Worm (Caenorhabditis elegans): Measurements from ENCODE around the gene F46C5.1.

The F46C5.1 gene

DNA sequence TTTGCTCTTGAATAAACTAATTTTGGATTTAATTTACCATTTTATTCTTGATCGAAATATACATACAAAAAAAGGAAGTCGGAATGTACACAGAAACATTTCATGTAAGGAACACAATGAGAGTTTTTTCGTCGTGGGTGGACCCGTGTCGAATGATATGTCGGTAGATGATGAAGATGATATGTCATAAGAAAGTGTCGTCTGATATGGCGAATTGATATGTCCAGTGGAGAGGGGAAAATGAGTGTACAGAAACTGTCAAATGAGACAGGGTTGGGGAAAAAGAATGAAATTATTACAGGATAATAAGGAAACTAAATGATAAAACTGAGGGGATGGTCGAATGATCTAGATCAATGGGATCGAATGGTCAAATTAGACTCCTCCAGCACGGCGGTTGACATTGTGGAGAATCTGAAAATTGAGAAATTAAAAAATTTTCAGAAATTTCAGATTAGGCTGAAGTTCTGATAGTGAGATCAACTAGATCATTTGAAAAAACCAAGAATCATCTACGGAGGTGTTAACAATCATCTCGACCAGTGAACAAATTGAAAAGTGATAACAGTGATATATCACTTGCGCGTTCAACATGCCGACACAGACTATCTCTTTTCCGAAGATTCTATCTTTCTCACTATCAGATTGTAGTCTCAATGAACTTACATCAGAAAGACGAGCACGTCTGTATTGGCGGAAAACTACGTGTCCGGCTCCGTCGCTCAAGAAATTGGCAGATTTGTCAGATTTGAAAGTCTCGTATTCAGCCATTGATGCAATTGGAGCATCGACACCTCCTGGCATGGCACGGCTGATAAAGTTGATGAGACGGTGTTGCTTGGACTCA is 641 bp downstream of the F46C5.1 start:
- TF ChIP-seq pes-1 (GFP tag; IDR thresholded peaks at IDR 0.05), result no peak

DNA sequence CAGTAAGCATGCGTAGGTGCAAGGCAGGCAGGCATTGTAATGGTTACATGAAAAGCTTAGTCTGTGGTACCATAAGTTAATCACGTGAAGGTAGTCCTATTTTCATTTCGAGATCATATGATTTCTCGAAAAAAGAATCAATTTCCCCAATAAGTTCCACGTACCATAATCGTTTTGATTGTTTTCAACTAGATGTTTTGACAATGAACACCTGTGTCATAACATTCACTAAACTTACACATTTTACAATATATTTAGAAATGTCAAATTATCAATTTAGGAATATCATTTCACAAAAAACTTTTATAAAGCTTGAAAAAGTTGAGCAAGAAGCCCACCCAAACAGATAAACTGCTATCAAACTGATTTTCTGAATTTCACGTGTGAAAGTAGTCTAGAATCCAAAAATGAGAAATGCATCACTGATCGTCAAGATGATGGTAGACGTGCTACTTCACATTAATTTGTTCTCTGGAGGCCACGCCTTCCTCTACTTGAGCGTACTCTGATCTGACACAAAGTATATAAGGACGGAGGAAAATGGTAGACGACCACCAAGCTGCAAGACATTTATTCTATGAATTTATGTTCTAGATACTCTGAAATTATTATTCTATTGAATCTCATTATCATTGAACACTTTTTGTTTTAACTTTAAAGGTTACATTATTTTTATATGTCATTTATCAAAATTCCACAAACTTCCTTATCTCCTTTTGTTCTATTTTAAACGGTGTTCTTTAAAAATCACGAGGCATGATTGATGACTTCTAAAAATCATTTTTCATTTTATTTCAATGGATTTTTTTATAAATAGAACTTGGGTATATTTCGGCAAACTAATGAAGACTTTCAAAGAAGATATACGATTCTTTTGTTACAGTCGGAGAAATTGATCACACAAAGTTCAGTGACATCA is 1.8 kb downstream of the F46C5.1 start, which contains the start of gene F46C5.10:
Gene F46C5.10 (minus strand): TSS at position 51 of the 919 bp plus-strand sequence.
- TF ChIP-seq aly-1 (tag; optimal IDR thresholded peaks at IDR 0.05) (no peak), tbx-37 (GFP tag; conservative IDR thresholded peaks at IDR 0.05) (no peak), ceh-13 (GFP tag; optimal IDR thresholded peaks at IDR 0.05) (no peak), ets-7 (tag; optimal IDR thresholded peaks at IDR 0.05) (no peak), scrt-1 (GFP tag; IDR thresholded peaks at IDR 0.05) (no peak)

ce11 chrII:8818257-8818656 is 2.7 kb downstream of the F46C5.1 start:
- TF ChIP-seq B0310.2 (tag; optimal IDR thresholded peaks at IDR 0.05), result no peak
- TF ChIP-seq tbx-11 (GFP tag; IDR thresholded peaks at IDR 0.05), result no peak
- TF ChIP-seq F13C5.2 (tag; optimal IDR thresholded peaks at IDR 0.05), result no peak
- no peak for TF ChIP-seq hnd-1 (tag; optimal IDR thresholded peaks at IDR 0.05)
- TF ChIP-seq hmbx-1 (tag; optimal IDR thresholded peaks at IDR 0.05), result no peak
- no peak for TF ChIP-seq ama-1 (optimal IDR thresholded peaks at IDR 0.05)
- no peak for TF ChIP-seq ets-7 (tag; optimal IDR thresholded peaks at IDR 0.05)
- TF ChIP-seq aly-1 (tag; optimal IDR thresholded peaks at IDR 0.05), result no peak
- TF ChIP-seq ceh-13 (GFP tag; optimal IDR thresholded peaks at IDR 0.05), result no peak
- TF ChIP-seq flt-1 (GFP tag; IDR thresholded peaks at IDR 0.05), result no peak
- no peak for TF ChIP-seq hmg-4 (GFP tag; optimal IDR thresholded peaks at IDR 0.05)
- TF ChIP-seq scrt-1 (GFP tag; IDR thresholded peaks at IDR 0.05), result no peak
- no peak for TF ChIP-seq sea-1 (GFP tag; conservative IDR thresholded peaks at IDR 0.05)
- no peak for TF ChIP-seq ceh-36 (tag; optimal IDR thresholded peaks at IDR 0.05)
- no peak for TF ChIP-seq tra-4 (tag; optimal IDR thresholded peaks at IDR 0.05)
- no peak for TF ChIP-seq pes-1 (GFP tag; IDR thresholded peaks at IDR 0.05)
- no peak for TF ChIP-seq tbx-37 (GFP tag; conservative IDR thresholded peaks at IDR 0.05)

- TF ChIP-seq tbx-37 (GFP tag; conservative IDR thresholded peaks at IDR 0.05) (no peak), ceh-36 (tag; optimal IDR thresholded peaks at IDR 0.05) (no peak), tra-4 (tag; optimal IDR thresholded peaks at IDR 0.05) (no peak)
Observed at ce11 chrII:8817225-8817624, 3.8 kb downstream of the F46C5.1 start.

DNA sequence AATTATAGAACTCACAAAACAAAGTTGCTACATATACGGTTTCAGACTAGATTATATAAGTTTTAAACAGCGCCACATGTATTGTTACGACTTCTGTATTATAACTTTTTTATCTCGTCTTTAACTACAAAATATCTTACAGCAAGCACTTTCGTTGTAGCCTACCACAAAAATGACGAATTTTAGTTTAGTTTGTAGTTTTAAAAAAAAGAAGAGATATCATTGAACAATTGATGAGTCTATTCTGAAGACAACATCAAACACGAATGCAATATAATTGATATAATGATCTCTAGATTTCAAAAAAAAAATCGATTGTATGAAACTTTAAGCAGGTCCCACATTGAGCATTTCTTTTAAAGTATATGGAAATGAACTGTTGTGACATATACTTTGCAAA is 6.8 kb downstream of the F46C5.1 start:
- no peak for TF ChIP-seq aly-1 (tag; optimal IDR thresholded peaks at IDR 0.05)
- TF ChIP-seq hmg-4 (GFP tag; optimal IDR thresholded peaks at IDR 0.05), result no peak
- no peak for TF ChIP-seq ceh-36 (tag; optimal IDR thresholded peaks at IDR 0.05)
- no peak for TF ChIP-seq scrt-1 (GFP tag; IDR thresholded peaks at IDR 0.05)
- TF ChIP-seq hnd-1 (tag; optimal IDR thresholded peaks at IDR 0.05), result no peak
- no peak for TF ChIP-seq ama-1 (optimal IDR thresholded peaks at IDR 0.05)
- TF ChIP-seq B0310.2 (tag; optimal IDR thresholded peaks at IDR 0.05), result no peak
- TF ChIP-seq ets-7 (tag; optimal IDR thresholded peaks at IDR 0.05), result no peak
- TF ChIP-seq flt-1 (GFP tag; IDR thresholded peaks at IDR 0.05), result no peak
- TF ChIP-seq ceh-13 (GFP tag; optimal IDR thresholded peaks at IDR 0.05), result no peak
- TF ChIP-seq tbx-11 (GFP tag; IDR thresholded peaks at IDR 0.05), result no peak

DNA sequence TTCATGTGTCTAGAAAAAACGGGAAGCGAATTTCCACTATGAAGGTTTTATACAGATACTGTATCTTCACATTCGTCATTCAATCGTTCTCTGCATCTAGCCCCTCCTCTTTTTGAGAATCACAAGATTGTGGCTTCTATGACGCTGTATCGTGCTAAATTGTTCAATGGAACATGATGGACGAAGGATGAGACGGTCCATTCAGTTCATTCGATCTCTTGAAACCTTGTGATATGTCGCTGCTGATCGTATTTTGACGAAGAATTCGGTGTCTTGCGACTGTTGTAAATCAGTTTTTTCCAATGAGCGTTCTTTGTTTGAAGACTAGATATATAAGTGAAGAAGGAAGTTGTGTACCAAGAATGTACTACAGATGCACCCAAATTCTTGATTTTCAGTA is 7.3 kb downstream of the F46C5.1 start:
- TF ChIP-seq tbx-11 (GFP tag; IDR thresholded peaks at IDR 0.05) (no peak), aly-1 (tag; optimal IDR thresholded peaks at IDR 0.05) (no peak)

DNA sequence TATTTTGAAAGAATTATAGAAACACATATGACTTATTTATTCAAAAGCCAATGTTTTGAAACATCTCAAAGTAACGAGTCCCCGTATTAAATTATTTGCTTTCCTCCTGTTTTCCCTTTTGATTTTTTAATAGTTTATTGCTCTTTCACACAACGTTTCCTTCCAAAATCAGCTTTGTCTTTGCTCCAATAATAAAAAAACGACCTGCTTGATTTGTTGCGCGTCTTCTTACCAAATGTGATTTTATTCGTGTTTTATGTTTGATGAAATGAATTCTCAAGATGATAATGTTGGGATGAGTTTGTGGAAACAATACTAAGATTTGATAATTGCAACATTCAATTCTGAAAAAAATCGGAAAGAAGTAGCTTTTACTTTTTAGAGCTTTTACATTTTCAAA is 8.6 kb downstream of the F46C5.1 start:
- TF ChIP-seq scrt-1 (GFP tag; IDR thresholded peaks at IDR 0.05) (no peak), aly-1 (tag; optimal IDR thresholded peaks at IDR 0.05) (no peak), pes-1 (GFP tag; IDR thresholded peaks at IDR 0.05) (no peak), ceh-13 (GFP tag; optimal IDR thresholded peaks at IDR 0.05) (no peak), ama-1 (optimal IDR thresholded peaks at IDR 0.05) (no peak), B0310.2 (tag; optimal IDR thresholded peaks at IDR 0.05) (no peak), tra-4 (tag; optimal IDR thresholded peaks at IDR 0.05) (no peak), hnd-1 (tag; optimal IDR thresholded peaks at IDR 0.05) (no peak), hmg-4 (GFP tag; optimal IDR thresholded peaks at IDR 0.05) (no peak), sea-1 (GFP tag; conservative IDR thresholded peaks at IDR 0.05) (no peak)

DNA sequence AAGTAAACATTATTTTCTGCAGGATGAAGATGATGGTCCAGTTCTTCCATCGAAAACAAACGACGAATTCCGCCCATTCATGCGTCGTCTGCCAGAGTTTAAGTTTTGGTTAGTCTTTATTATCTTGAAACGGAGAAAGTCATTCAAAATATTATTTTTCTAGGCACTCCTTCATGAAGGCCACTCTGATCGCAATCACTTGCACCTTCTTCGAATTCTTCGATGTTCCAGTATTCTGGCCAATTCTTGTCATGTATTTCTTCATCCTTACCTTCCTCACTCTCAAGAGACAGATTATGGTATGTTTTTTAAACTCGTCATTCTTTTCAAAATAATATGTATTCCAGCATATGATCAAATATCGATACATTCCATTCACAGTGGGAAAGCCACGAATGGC is 9.2 kb downstream of the F46C5.1 start:
- TF ChIP-seq tbx-37 (GFP tag; conservative IDR thresholded peaks at IDR 0.05) (no peak), ets-7 (tag; optimal IDR thresholded peaks at IDR 0.05) (no peak), tra-4 (tag; optimal IDR thresholded peaks at IDR 0.05) (no peak), aly-1 (tag; optimal IDR thresholded peaks at IDR 0.05) (no peak), B0310.2 (tag; optimal IDR thresholded peaks at IDR 0.05) (no peak), scrt-1 (GFP tag; IDR thresholded peaks at IDR 0.05) (no peak), hmg-4 (GFP tag; optimal IDR thresholded peaks at IDR 0.05) (no peak), tbx-11 (GFP tag; IDR thresholded peaks at IDR 0.05) (no peak), sea-1 (GFP tag; conservative IDR thresholded peaks at IDR 0.05) (no peak), hnd-1 (tag; optimal IDR thresholded peaks at IDR 0.05) (no peak), hmbx-1 (tag; optimal IDR thresholded peaks at IDR 0.05) (no peak), ama-1 (optimal IDR thresholded peaks at IDR 0.05) (no peak), flt-1 (GFP tag; IDR thresholded peaks at IDR 0.05) (no peak), F13C5.2 (tag; optimal IDR thresholded peaks at IDR 0.05) (no peak), ceh-13 (GFP tag; optimal IDR thresholded peaks at IDR 0.05) (no peak), pes-1 (GFP tag; IDR thresholded peaks at IDR 0.05) (no peak), ceh-36 (tag; optimal IDR thresholded peaks at IDR 0.05) (no peak)
